Worm (Caenorhabditis elegans): ENCODE measurements around the gene rbm-25.

The rbm-25 gene

DNA sequence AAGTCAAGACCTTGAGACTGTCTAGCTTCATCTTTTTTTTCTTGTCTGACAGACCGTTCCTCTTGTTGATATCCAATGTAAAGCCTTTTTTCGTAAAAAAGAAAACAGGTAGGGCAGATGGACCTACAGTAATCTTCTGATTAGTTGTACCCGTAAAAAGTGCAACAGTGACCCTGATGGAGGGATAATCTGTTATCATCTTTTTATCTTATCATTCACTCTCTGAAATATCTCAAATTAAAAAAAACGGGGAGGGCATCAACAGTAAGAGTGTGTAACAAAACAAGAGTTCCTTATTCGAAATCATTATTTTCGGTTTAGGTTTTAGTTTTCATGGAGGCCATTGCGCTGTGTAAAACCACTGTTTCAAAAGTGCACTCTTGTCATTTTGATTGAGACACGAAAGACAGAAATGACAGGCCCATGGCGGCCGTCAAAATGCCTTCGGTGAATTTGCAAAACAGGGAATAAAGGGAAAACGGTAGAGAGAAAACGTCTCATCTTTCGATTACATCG, 35.7 kb downstream of the rbm-25 start:
- TF ChIP-seq nhr-48 (tag; optimal IDR thresholded peaks at IDR 0.05): peak; percentile 68
- TF ChIP-seq lsy-2 (tag; optimal IDR thresholded peaks at IDR 0.05): peak in 1 of 2 experiments; percentile 46
- TF ChIP-seq lin-29 (GFP tag; IDR thresholded peaks at IDR 0.05): no peak
- peak; percentile 3 for TF ChIP-seq mep-1 (tag; optimal IDR thresholded peaks at IDR 0.05)
- peak; percentile 72 for TF ChIP-seq nhr-25 (tag; optimal IDR thresholded peaks at IDR 0.05; ENCODE audit: borderline replicate concordance, insufficient read depth)
- peak; percentile 49; the same call in 1 of the 2 replicates for TF ChIP-seq dmd-6 (GFP tag; IDR thresholded peaks at IDR 0.05)
- TF ChIP-seq unc-62 (GFP tag; optimal IDR thresholded peaks at IDR 0.05 in 1 of 2): peak in 1 of 2 experiments; percentile 98
- no peak for TF ChIP-seq unc-62 (tag; optimal IDR thresholded peaks at IDR 0.05)
- no peak for TF ChIP-seq daf-19 (GFP tag; conservative IDR thresholded peaks at IDR 0.05)
- no peak for TF ChIP-seq lin-13 (GFP tag; optimal IDR thresholded peaks at IDR 0.05)
- TF ChIP-seq ctbp-1 (GFP tag; IDR thresholded peaks at IDR 0.05): no peak
- no peak for TF ChIP-seq rbr-2 (tag; optimal IDR thresholded peaks at IDR 0.05)
- peak; percentile 56 for TF ChIP-seq hlh-11 (tag; optimal IDR thresholded peaks at IDR 0.05)

DNA sequence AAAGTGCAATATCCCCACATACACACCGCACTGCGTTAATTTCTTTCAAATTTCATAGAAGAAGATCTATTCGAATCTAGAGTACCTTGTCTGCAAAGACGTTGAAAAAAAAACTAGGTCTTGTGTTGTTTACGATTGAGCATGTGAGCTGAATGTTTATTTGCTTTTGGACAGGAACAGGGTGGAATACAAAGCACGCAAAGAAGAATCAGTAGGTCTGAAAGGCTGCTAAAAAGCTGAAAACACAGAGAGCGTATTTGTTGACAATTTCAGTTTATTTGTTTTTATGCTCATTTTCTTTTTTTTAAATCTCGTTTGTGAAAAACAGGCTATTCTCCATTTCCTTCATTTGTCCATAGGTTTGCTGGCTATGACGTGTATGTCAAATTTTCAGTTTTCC, 36.9 kb downstream of the rbm-25 start:
- no peak for TF ChIP-seq skn-1 (tag; optimal IDR thresholded peaks at IDR 0.05)
- TF ChIP-seq daf-16 (GFP tag; optimal IDR thresholded peaks at IDR 0.05): no peak
- peak; percentile 52 for TF ChIP-seq daf-16 (tag; optimal IDR thresholded peaks at IDR 0.05)
- TF ChIP-seq nhr-102 (tag; optimal IDR thresholded peaks at IDR 0.05): no peak
- no peak for TF ChIP-seq dmd-6 (GFP tag; IDR thresholded peaks at IDR 0.05)
- TF ChIP-seq snpc-1.2 (GFP tag; IDR thresholded peaks at IDR 0.05): no peak
- TF ChIP-seq dve-1 (tag; optimal IDR thresholded peaks at IDR 0.05; ENCODE audit: insufficient read depth): peak; percentile 4
- peak; percentile 23 for TF ChIP-seq hlh-30 (tag; optimal IDR thresholded peaks at IDR 0.05; ENCODE audit: insufficient read depth)
- TF ChIP-seq hlh-11 (tag; optimal IDR thresholded peaks at IDR 0.05): no peak
- peak in 1 of 2 experiments; percentile 71 for TF ChIP-seq unc-62 (GFP tag; optimal IDR thresholded peaks at IDR 0.05 in 1 of 2)
- no peak for TF ChIP-seq unc-62 (tag; optimal IDR thresholded peaks at IDR 0.05)

DNA sequence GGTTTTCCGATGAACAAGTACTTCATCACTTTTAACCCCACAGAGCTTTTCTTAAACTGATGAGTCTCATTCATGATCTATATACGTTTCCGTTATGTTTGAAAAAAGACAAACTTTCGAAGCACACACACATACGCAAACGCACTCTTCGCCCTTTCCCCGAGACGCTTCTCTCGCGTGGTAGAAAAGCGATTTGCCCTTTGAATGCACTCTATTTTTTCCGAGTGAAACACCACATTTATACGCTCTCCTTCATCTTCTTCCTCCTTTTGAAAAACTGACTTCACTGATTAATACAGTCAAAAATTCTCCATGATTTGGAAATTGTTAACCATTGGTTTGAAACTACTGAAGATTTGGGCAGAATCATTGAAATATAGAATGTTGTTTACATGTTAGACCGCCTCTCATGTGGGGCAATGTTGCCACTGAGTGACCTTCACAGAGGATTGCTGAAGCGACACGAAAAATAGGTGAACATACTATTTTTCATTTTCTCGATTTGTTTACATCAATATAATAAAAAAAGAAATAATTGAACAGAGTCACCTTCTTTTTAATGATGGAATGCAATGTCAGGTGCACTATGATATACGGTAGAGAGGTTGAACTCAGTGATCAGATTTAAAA, 38.5 kb downstream of the rbm-25 start:
- TF ChIP-seq daf-16 (GFP tag; optimal IDR thresholded peaks at IDR 0.05) (no peak), daf-16 (tag; optimal IDR thresholded peaks at IDR 0.05) (peak; percentile 70), madf-9 (GFP tag; conservative IDR thresholded peaks at IDR 0.05) (no peak), dve-1 (tag; optimal IDR thresholded peaks at IDR 0.05; ENCODE audit: insufficient read depth) (no peak), nhr-28 (tag; optimal IDR thresholded peaks at IDR 0.05) (peak; percentile 11), unc-62 (GFP tag; optimal IDR thresholded peaks at IDR 0.05 in 1 of 2) (peak in 1 of 2 experiments; percentile 94), unc-62 (tag; optimal IDR thresholded peaks at IDR 0.05) (no peak)

DNA sequence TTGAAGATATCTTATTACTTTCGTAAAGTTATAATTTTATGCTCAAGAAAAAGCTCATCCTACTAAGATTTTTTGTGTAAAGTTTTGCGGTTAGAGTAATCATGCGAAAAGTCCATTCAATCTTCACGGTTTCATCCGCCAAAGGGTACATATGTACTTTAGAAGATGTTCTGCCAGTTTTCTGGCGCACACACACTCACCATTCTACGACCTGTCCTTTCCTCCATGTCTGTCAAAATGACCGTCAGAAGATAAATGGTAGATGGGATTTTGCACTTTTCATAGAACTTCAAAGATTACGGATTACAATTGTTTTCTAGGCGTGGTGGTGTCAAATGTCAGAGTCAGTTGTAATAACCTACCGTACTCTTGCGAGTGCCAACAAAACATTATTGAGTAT, 39.5 kb downstream of the rbm-25 start:
- no peak for TF ChIP-seq ces-1 (GFP tag; optimal IDR thresholded peaks at IDR 0.05)
- peak; percentile 27 for TF ChIP-seq nhr-28 (tag; optimal IDR thresholded peaks at IDR 0.05)
- no peak for TF ChIP-seq fkh-10 (GFP tag; optimal IDR thresholded peaks at IDR 0.05)

DNA sequence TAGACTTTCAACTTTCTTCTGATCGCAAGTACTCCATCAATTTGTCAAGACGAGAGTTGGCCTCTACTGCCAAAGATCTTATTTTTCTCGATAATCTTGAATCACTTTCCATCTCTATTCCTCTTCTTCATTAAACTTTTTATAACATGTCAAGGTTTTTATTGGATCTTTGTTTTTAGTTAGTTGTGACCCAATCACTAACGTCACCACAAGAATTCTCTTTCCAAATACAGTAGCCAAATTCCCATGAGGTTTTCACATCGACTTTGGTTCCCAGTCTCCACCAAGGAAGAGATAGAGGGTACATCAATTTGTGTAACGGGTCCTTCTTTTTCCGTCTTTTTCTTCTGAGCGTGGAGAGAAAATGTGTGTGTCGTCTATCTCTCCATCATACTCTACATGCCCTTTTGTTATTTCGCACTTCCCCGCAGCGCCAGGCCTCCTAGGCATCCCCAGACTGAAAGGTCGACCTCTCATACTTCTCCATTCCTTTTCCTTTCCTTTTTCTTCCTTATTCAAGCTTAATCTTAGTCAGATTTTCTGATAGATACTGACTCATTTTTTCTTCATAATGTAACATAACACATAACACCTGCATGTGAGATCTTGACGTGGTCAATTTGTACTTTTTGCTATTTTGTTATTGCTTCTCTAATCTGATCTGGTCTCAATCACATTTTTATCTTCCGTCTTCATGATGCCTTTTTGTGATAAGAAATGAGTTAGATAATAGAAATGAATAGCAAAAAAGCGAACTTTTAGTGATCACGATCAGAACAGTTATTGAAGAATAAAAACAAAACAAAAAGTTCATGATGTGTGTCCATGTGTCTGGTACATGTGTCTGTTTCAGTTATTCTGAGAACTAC, 41.2 kb downstream of the rbm-25 start:
- TF ChIP-seq tra-1 (GFP tag; IDR thresholded peaks at IDR 0.05) (no peak), nhr-102 (tag; optimal IDR thresholded peaks at IDR 0.05) (no peak), lsy-2 (tag; optimal IDR thresholded peaks at IDR 0.05) (peak; percentile 26 to 50), nhr-237 (tag; optimal IDR thresholded peaks at IDR 0.05) (no peak), daf-16 (GFP tag; optimal IDR thresholded peaks at IDR 0.05) (no peak), daf-16 (tag; optimal IDR thresholded peaks at IDR 0.05) (peak; percentile 22), ztf-11 (tag; optimal IDR thresholded peaks at IDR 0.05) (no peak), php-3 (GFP tag; IDR thresholded peaks at IDR 0.05) (no peak), mes-2 (tag; optimal IDR thresholded peaks at IDR 0.05; ENCODE audit: poor library complexity, severe bottlenecking) (peak; percentile 8), nhr-6 (tag; optimal IDR thresholded peaks at IDR 0.05) (peak; percentile 23), unc-130 (GFP tag; optimal IDR thresholded peaks at IDR 0.05) (no peak), F44E2.7 (GFP tag; IDR thresholded peaks at IDR 0.05) (no peak), ceh-44 (GFP tag; IDR thresholded peaks at IDR 0.05) (no peak), ceh-32 (tag; optimal IDR thresholded peaks at IDR 0.05; ENCODE audit: poor library complexity) (no peak), mep-1 (tag; optimal IDR thresholded peaks at IDR 0.05) (peak; percentile 53), Y48G9A.11 (GFP tag; IDR thresholded peaks at IDR 0.05) (no peak), skn-1 (tag; optimal IDR thresholded peaks at IDR 0.05) (no peak), ces-1 (GFP tag; optimal IDR thresholded peaks at IDR 0.05) (no peak), snpc-4 (tag; optimal IDR thresholded peaks at IDR 0.05) (no peak), nhr-25 (tag; optimal IDR thresholded peaks at IDR 0.05; ENCODE audit: borderline replicate concordance, insufficient read depth) (no peak), snpc-1.2 (GFP tag; IDR thresholded peaks at IDR 0.05) (no peak), hlh-11 (tag; optimal IDR thresholded peaks at IDR 0.05) (peak; percentile 1), arid-1 (GFP tag; conservative IDR thresholded peaks at IDR 0.05) (no peak), lin-29 (GFP tag; IDR thresholded peaks at IDR 0.05) (no peak)
